Worm (Caenorhabditis elegans) whole organism, L3 larva: ENCODE data around the gene ZK1240.2.

ENCODE experiments used
- ama-1 ChIP-seq: fragments of 150-350 bp; optimal IDR thresholded peaks from 2 replicates; lab custom pipeline; 2018
- ceh-82 ChIP-seq: fragments of 150-350 bp; optimal IDR thresholded peaks from 2 replicates; lab custom pipeline; 2014; ENCODE audit warnings: missing biosample characterization, missing genetic modification characterization
- ceh-9 ChIP-seq: sonication (generic microtip); optimal IDR thresholded peaks from 2 replicates; lab custom pipeline; 2018; ENCODE audit warnings: missing biosample characterization, missing genetic modification characterization
- elt-3 ChIP-seq, 3 experiments: fragments of 150-350 bp in 1 of 3; sonication (generic microtip) in 2 of 3; optimal IDR thresholded peaks; 2 replicates in 2 of 3; 4 replicates in 1 of 3; lab custom pipeline; 2014 to 2017; ENCODE audit warnings: missing biosample characterization in 3 of 3, missing genetic modification characterization in 3 of 3
- fkh-10 ChIP-seq: sonication (generic microtip); optimal IDR thresholded peaks from 2 replicates; lab custom pipeline; 2017; ENCODE audit warnings: missing biosample characterization, missing genetic modification reagents, missing genetic modification characterization
- lin-39 ChIP-seq: fragments of 150-350 bp; optimal IDR thresholded peaks from 2 replicates; lab custom pipeline; 2018; ENCODE audit warnings: missing biosample characterization, missing genetic modification reagents, missing genetic modification characterization
- nhr-11 ChIP-seq: fragments of 150-350 bp; optimal IDR thresholded peaks from 2 replicates; lab custom pipeline; 2014; ENCODE audit warnings: missing biosample characterization, missing genetic modification characterization
- nhr-237 ChIP-seq: fragments of 150-350 bp; optimal IDR thresholded peaks from 2 replicates; lab custom pipeline; 2014; ENCODE audit warnings: missing biosample characterization, missing genetic modification characterization
- pqm-1 ChIP-seq: fragments of 150-350 bp; optimal IDR thresholded peaks from 2 replicates; lab custom pipeline; 2017; ENCODE audit warnings: missing biosample characterization, missing genetic modification characterization, inconsistent platforms
- unc-62 ChIP-seq: fragments of 150-350 bp; sonication (generic microtip); optimal IDR thresholded peaks from 4 replicates; lab custom pipeline; 2014; ENCODE audit warnings: missing biosample characterization, missing genetic modification reagents, missing genetic modification characterization
- zag-1 ChIP-seq: fragments of 150-350 bp; optimal IDR thresholded peaks from 2 replicates; lab custom pipeline; 2014; ENCODE audit warnings: missing biosample characterization, missing genetic modification characterization

DNA sequence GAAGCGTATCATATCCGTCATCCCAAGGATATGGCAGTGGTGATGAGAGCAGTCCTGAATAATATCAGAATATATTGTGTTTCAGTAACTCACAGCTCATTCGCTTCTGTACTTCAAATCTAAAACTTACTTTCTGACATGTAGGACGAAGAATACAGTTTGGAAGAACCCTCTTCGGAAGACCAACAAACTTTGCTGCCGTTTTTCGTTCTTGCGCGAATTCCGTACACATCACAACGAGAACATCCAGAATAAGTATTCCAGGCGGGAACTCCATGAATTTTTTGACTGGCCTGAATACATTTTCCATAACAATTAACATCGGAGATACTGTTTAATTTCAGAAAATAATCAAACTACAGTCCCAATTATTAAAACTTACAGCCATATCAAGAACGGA is 45.8 kb upstream of the ZK1240.2 start, which contains the start of gene K09F6.15:
- no peak for TF ChIP-seq unc-62
- no peak for TF ChIP-seq ama-1
- no peak for TF ChIP-seq nhr-11 (tag; lab: Kevin White, UChicago)
- TF ChIP-seq fkh-10 (GFP tag; lab: Kevin White, UChicago) = no peak
- TF ChIP-seq pqm-1 (tag; lab: Kevin White, UChicago) = no peak
- no peak for TF ChIP-seq lin-39
- TF ChIP-seq nhr-237 (tag; lab: Kevin White, UChicago) = no peak
- TF ChIP-seq elt-3 (tag; optimal IDR thresholded peaks at IDR 0.05; lab: Kevin White, UChicago) = no peak
- TF ChIP-seq ceh-9 = no peak
- TF ChIP-seq zag-1 = no peak
- TF ChIP-seq ceh-82 (tag; lab: Kevin White, UChicago) = no peak
